Worm (Caenorhabditis elegans) whole organism, L4 larva: ENCODE results near the gene H08M01.1.

Source experiments
- F26F4.8 ChIP-seq: fragments of 200-800 bp; sonication (Bioruptor generic); conservative IDR thresholded peaks from 2 replicates; pipeline ENCODE4 v1.3.6; 2022; ENCODE audit warnings: missing genetic modification characterization, missing compliant biosample characterization
- F37D6.2 ChIP-seq: sonication (generic microtip); optimal IDR thresholded peaks from 2 replicates; lab custom pipeline; 2016; ENCODE audit warnings: mild to moderate bottlenecking, missing genetic modification characterization, missing compliant biosample characterization
- F49E8.2 ChIP-seq: sonication (generic microtip); optimal IDR thresholded peaks from 2 replicates; lab custom pipeline; 2016; ENCODE audit warnings: missing compliant biosample characterization, mild to moderate bottlenecking, missing genetic modification characterization, borderline replicate concordance
- T20F7.1 ChIP-seq: fragments of 200-800 bp; sonication (Bioruptor generic); optimal IDR thresholded peaks from 2 replicates; lab custom pipeline; 2018; ENCODE audit warnings: mild to moderate bottlenecking, missing genetic modification characterization, missing compliant biosample characterization
- Y105C5A.15 ChIP-seq: fragments of 200-800 bp; sonication (Bioruptor generic); IDR thresholded peaks from 2 replicates; pipeline ENCODE4 v1.3.6; 2022; ENCODE audit warnings: missing genetic modification characterization, missing compliant biosample characterization
- Y75B8A.6 ChIP-seq: fragments of 200-800 bp; sonication (Bioruptor generic); IDR thresholded peaks from 2 replicates; pipeline ENCODE4 v1.3.6; 2022; ENCODE audit warnings: missing genetic modification reagents, missing genetic modification characterization, missing compliant biosample characterization
- aha-1 ChIP-seq: fragments of 150-350 bp; peaks from one replicate; lab custom pipeline; 2014; ENCODE audit warnings: missing biosample characterization, missing genetic modification characterization
- aly-2 ChIP-seq: sonication (generic microtip); optimal IDR thresholded peaks from 2 replicates; lab custom pipeline; 2018; ENCODE audit warnings: missing biosample characterization, missing genetic modification characterization
- ama-1 ChIP-seq: fragments of 150-350 bp; optimal IDR thresholded peaks from 2 replicates; lab custom pipeline; 2014; ENCODE audit warnings: inconsistent platforms, mixed read lengths
- arid-1 ChIP-seq: fragments of 200-800 bp; sonication (Bioruptor generic); conservative IDR thresholded peaks from 2 replicates; pipeline ENCODE4 v1.3.6; 2022; ENCODE audit warnings: missing genetic modification reagents, missing genetic modification characterization, missing compliant biosample characterization
- ceh-20 ChIP-seq: fragments of 200-800 bp; sonication (Bioruptor generic); IDR thresholded peaks from 2 replicates; pipeline ENCODE4 v1.3.6; 2022; ENCODE audit warnings: missing genetic modification reagents, missing genetic modification characterization, missing compliant biosample characterization
- ceh-28 ChIP-seq: fragments of 150-350 bp; optimal IDR thresholded peaks from 2 replicates; lab custom pipeline; 2014; ENCODE audit warnings: missing biosample characterization, missing genetic modification reagents, missing genetic modification characterization
- ceh-32 ChIP-seq: sonication (generic microtip); optimal IDR thresholded peaks from 2 replicates; lab custom pipeline; 2016; ENCODE audit warnings: mild to moderate bottlenecking, missing genetic modification characterization, missing compliant biosample characterization; ENCODE audit not compliant: poor library complexity
- ceh-44 ChIP-seq: fragments of 200-800 bp; sonication (Bioruptor generic); IDR thresholded peaks from 2 replicates; pipeline ENCODE4 v1.3.6; 2022; ENCODE audit warnings: missing genetic modification reagents, missing genetic modification characterization, missing compliant biosample characterization
- ceh-62 ChIP-seq: sonication (generic microtip); optimal IDR thresholded peaks from 2 replicates; lab custom pipeline; 2017; ENCODE audit warnings: missing biosample characterization, missing genetic modification characterization
- ctbp-1 ChIP-seq: fragments of 200-800 bp; sonication (Bioruptor generic); IDR thresholded peaks from 2 replicates; pipeline ENCODE4 v1.3.6; 2022; ENCODE audit warnings: missing genetic modification reagents, missing genetic modification characterization, missing compliant biosample characterization
- daf-16 ChIP-seq, 3 experiments: sonication (generic microtip); optimal IDR thresholded peaks; 2 replicates each; lab custom pipeline; 2016 to 2017; ENCODE audit warnings: missing genetic modification characterization in 3 of 3, missing genetic modification reagents in 3 of 3, mild to moderate bottlenecking in 2 of 3, missing compliant biosample characterization in 2 of 3, missing biosample characterization in 1 of 3, moderate library complexity in 1 of 3
- daf-19 ChIP-seq: fragments of 200-800 bp; sonication (Bioruptor generic); conservative IDR thresholded peaks from 2 replicates; pipeline ENCODE4 v1.3.6; 2022; ENCODE audit warnings: missing genetic modification characterization, missing compliant biosample characterization
- dmd-8 ChIP-seq: fragments of 200-800 bp; sonication (Bioruptor generic); IDR thresholded peaks from 2 replicates; pipeline ENCODE4 v1.3.6; 2022; ENCODE audit warnings: missing genetic modification characterization, missing compliant biosample characterization
- egl-43 ChIP-seq: fragments of 200-800 bp; sonication (Bioruptor generic); IDR thresholded peaks from 2 replicates; pipeline ENCODE4 v1.3.6; 2022; ENCODE audit warnings: missing genetic modification reagents, missing genetic modification characterization, missing compliant biosample characterization
- fkh-10 ChIP-seq: fragments of 150-350 bp; optimal IDR thresholded peaks from 2 replicates; lab custom pipeline; 2014; ENCODE audit warnings: missing biosample characterization, missing genetic modification reagents, missing genetic modification characterization
- fos-1 ChIP-seq: fragments of 150-350 bp; optimal IDR thresholded peaks from 2 replicates; lab custom pipeline; 2014; ENCODE audit warnings: missing biosample characterization, missing genetic modification characterization
- hlh-30 ChIP-seq: sonication (generic microtip); optimal IDR thresholded peaks from 2 replicates; lab custom pipeline; 2017; ENCODE audit warnings: antibody characterized with exemption, mild to moderate bottlenecking, missing genetic modification characterization, missing compliant biosample characterization; ENCODE audit not compliant: insufficient read depth
- hmg-1.1 ChIP-seq: fragments of 200-800 bp; sonication (Bioruptor generic); IDR thresholded peaks from 2 replicates; pipeline ENCODE4 v1.3.6; 2022; ENCODE audit warnings: missing genetic modification reagents, missing genetic modification characterization, missing compliant biosample characterization
- lim-7 ChIP-seq: fragments of 200-800 bp; sonication (Bioruptor generic); IDR thresholded peaks from 2 replicates; pipeline ENCODE4 v1.3.6; 2022; ENCODE audit warnings: missing genetic modification characterization, missing compliant biosample characterization
- lin-1 ChIP-seq: fragments of 200-800 bp; sonication (Bioruptor generic); IDR thresholded peaks from 2 replicates; pipeline ENCODE4 v1.3.6; 2022; ENCODE audit warnings: missing genetic modification reagents, missing genetic modification characterization, missing compliant biosample characterization
- lin-13 ChIP-seq: fragments of 150-350 bp; optimal IDR thresholded peaks from 2 replicates; lab custom pipeline; 2014; ENCODE audit warnings: missing biosample characterization, missing genetic modification reagents, missing genetic modification characterization
- lin-38 ChIP-seq: fragments of 200-800 bp; sonication (Bioruptor generic); IDR thresholded peaks from 2 replicates; pipeline ENCODE4 v1.3.6; 2022; ENCODE audit warnings: missing genetic modification reagents, missing genetic modification characterization, missing compliant biosample characterization
- madf-9 ChIP-seq: fragments of 200-800 bp; sonication (Bioruptor generic); conservative IDR thresholded peaks from 2 replicates; pipeline ENCODE4 v1.3.6; 2022; ENCODE audit warnings: missing genetic modification reagents, missing genetic modification characterization, missing compliant biosample characterization
- mdl-1 ChIP-seq, 2 experiments: fragments of 150-350 bp in 1 of 2; sonication (generic microtip) in 1 of 2; optimal IDR thresholded peaks; 2 replicates each; lab custom pipeline; 2014 to 2017; ENCODE audit warnings: missing biosample characterization in 2 of 2, missing genetic modification characterization in 2 of 2
- mep-1 ChIP-seq: fragments of 150-350 bp; sonication (generic microtip); optimal IDR thresholded peaks from 3 replicates; lab custom pipeline; 2014; ENCODE audit warnings: missing biosample characterization, missing genetic modification characterization
- mxl-3 ChIP-seq: fragments of 200-800 bp; sonication (Bioruptor generic); optimal IDR thresholded peaks from 2 replicates; lab custom pipeline; 2018; ENCODE audit warnings: mild to moderate bottlenecking, missing genetic modification characterization, missing compliant biosample characterization
- nhr-102 ChIP-seq: sonication (generic microtip); optimal IDR thresholded peaks from 2 replicates; lab custom pipeline; 2016; ENCODE audit warnings: mild to moderate bottlenecking, missing genetic modification characterization, moderate library complexity, missing compliant biosample characterization
- nhr-11 ChIP-seq: fragments of 150-350 bp; optimal IDR thresholded peaks from 2 replicates; lab custom pipeline; 2014; ENCODE audit warnings: missing biosample characterization, missing genetic modification characterization
- nhr-6 ChIP-seq: fragments of 150-350 bp; optimal IDR thresholded peaks from 2 replicates; lab custom pipeline; 2014; ENCODE audit warnings: missing biosample characterization, missing genetic modification characterization
- rbr-2 ChIP-seq: sonication (generic microtip); optimal IDR thresholded peaks from 2 replicates; lab custom pipeline; 2016; ENCODE audit warnings: missing genotype, missing genetic modification characterization, missing compliant biosample characterization
- saeg-2 ChIP-seq: fragments of 200-800 bp; sonication (Bioruptor generic); IDR thresholded peaks from 2 replicates; pipeline ENCODE4 v1.3.6; 2022; ENCODE audit warnings: missing genetic modification reagents, missing genetic modification characterization, missing compliant biosample characterization
- sdz-12 ChIP-seq: fragments of 200-800 bp; sonication (Bioruptor generic); optimal IDR thresholded peaks from 2 replicates; lab custom pipeline; 2018; ENCODE audit warnings: mild to moderate bottlenecking, missing genetic modification characterization, missing compliant biosample characterization
- set-16 ChIP-seq: fragments of 200-800 bp; sonication (Bioruptor generic); IDR thresholded peaks from 2 replicates; pipeline ENCODE4 v1.3.6; 2022; ENCODE audit warnings: missing genetic modification reagents, missing genetic modification characterization, missing compliant biosample characterization
- spr-1 ChIP-seq: sonication (generic microtip); optimal IDR thresholded peaks from 2 replicates; lab custom pipeline; 2016; ENCODE audit warnings: mild to moderate bottlenecking, missing genetic modification characterization, missing compliant biosample characterization
- spr-3 ChIP-seq: fragments of 200-800 bp; sonication (Bioruptor generic); optimal IDR thresholded peaks from 2 replicates; lab custom pipeline; 2018; ENCODE audit warnings: mild to moderate bottlenecking, missing genetic modification characterization, missing compliant biosample characterization
- tra-1 ChIP-seq: fragments of 200-800 bp; sonication (Bioruptor generic); IDR thresholded peaks from 2 replicates; pipeline ENCODE4 v1.3.6; 2022; ENCODE audit warnings: missing genetic modification reagents, missing genetic modification characterization, missing compliant biosample characterization
- unc-130 ChIP-seq: sonication (generic microtip); optimal IDR thresholded peaks from 2 replicates; lab custom pipeline; 2016; ENCODE audit warnings: missing genetic modification reagents, missing genetic modification characterization, missing compliant biosample characterization
- unc-62 ChIP-seq, 3 experiments: fragments of 150-350 bp in 1 of 3; sonication (generic microtip); optimal IDR thresholded peaks in 2 of 3; peaks in 1 of 3; 1 replicate in 1 of 3; 2 replicates in 2 of 3; lab custom pipeline; 2014 to 2017; ENCODE audit warnings: missing biosample characterization in 3 of 3, missing genetic modification characterization in 3 of 3, missing genetic modification reagents in 3 of 3, missing genotype in 1 of 3
- ztf-11 ChIP-seq: fragments of 150-350 bp; optimal IDR thresholded peaks from 2 replicates; lab custom pipeline; 2014; ENCODE audit warnings: missing biosample characterization, missing genetic modification characterization

Gene H08M01.1

ce11 chrIV:13880370-13880769, 44.2 kb upstream of the H08M01.1 start (continued):
- TF ChIP-seq unc-62 (GFP tag; optimal IDR thresholded peaks at IDR 0.05 in 1 of 2; lab: Kevin White, UChicago), result no peak
- no peak for TF ChIP-seq unc-62 (tag; optimal IDR thresholded peaks at IDR 0.05; lab: Kevin White, UChicago)

- TF ChIP-seq ceh-44 (GFP tag; lab: Robert Waterston, UW) (no peak), saeg-2 (GFP tag; lab: Robert Waterston, UW) (no peak), set-16 (GFP tag; lab: Robert Waterston, UW) (peak; percentile 41; the same call in 1 of the 2 replicates)
Measured at ce11 chrIV:13879851-13880250, 43.7 kb upstream of the H08M01.1 start, which contains the start of gene B0513.4. TSS of gene B0513.4 (plus strand) at chrIV:13880151.

DNA sequence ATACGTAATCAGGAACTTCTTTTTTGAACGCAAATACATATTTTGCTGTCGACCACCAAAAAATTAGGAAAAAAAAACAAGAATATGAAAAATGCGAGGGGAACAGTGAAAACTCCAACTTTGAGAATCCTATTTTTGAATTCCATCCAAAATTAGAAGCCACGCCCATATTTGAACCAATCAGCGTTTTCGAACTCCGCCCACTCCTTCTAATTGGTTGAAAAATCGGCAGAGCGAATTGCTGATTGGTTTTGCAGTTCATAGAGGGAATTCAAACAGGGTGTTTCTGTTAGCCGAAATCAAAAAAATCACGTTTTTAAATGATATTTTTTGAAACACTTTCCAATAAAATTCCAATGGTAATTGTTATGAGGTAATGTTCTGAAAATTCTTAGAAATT, 42.5 kb upstream of the H08M01.1 start:
- no peak for TF ChIP-seq daf-16 (GFP tag; optimal IDR thresholded peaks at IDR 0.05; lab: Kevin White, UChicago)
- TF ChIP-seq daf-16 (tag; optimal IDR thresholded peaks at IDR 0.05; lab: Kevin White, UChicago), result no peak
- TF ChIP-seq madf-9 (GFP tag; lab: Robert Waterston, UW), result no peak
- TF ChIP-seq arid-1 (GFP tag; lab: Robert Waterston, UW), result no peak
- TF ChIP-seq tra-1 (GFP tag; lab: Robert Waterston, UW), result no peak
- TF ChIP-seq dmd-8 (GFP tag; lab: Robert Waterston, UW), result no peak
- TF ChIP-seq fos-1 (tag; lab: Kevin White, UChicago), result no peak
- no peak for TF ChIP-seq unc-130
- no peak for TF ChIP-seq ceh-32 (tag; lab: Kevin White, UChicago)
- TF ChIP-seq F49E8.2 (tag; lab: Kevin White, UChicago), result no peak
- no peak for TF ChIP-seq fkh-10

- no peak for TF ChIP-seq hmg-1.1
- no peak for TF ChIP-seq egl-43 (GFP tag; lab: Robert Waterston, UW)
- no peak for TF ChIP-seq spr-3 (GFP tag; lab: Kevin White, UChicago)
- no peak for TF ChIP-seq T20F7.1
- TF ChIP-seq mep-1 (tag; lab: Kevin White, UChicago), result no peak
- TF ChIP-seq ceh-20, result no peak
- no peak for TF ChIP-seq ceh-32 (tag; lab: Kevin White, UChicago)
- no peak for TF ChIP-seq nhr-6 (tag; lab: Kevin White, UChicago)
- no peak for TF ChIP-seq daf-19 (GFP tag; lab: Robert Waterston, UW)
- no peak for TF ChIP-seq ceh-28 (tag; lab: Kevin White, UChicago)
- TF ChIP-seq ctbp-1 (GFP tag; lab: Robert Waterston, UW), result no peak
- no peak for TF ChIP-seq Y105C5A.15
- TF ChIP-seq sdz-12 (GFP tag; lab: Kevin White, UChicago), result no peak
- no peak for TF ChIP-seq aly-2
- TF ChIP-seq ztf-11 (tag; lab: Kevin White, UChicago), result no peak
- TF ChIP-seq, all 104 proteins: peak for 0
Measured at ce11 chrIV:13878123-13878522, 41.9 kb upstream of the H08M01.1 start.

DNA sequence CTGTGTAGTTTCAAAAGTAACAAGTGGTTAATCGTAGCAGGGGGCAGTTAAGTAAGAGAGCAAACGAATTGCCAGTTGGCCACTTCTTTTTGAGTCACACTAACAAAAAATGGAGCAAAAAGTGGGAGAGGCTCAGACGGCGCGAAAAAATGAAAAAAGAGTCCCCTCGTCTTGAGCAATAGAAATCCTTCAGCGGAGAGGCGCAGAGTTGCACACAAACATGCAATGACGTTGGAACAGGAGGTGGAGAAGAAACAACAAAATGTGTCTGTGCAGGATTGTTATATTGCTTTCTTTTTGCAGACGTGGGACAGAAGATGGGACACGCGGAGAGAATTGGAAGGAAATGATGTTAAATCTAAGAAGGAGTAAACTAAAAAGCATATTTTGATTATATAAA, 41.5 kb upstream of the H08M01.1 start:
- TF ChIP-seq fkh-10 (peak; percentile 8), ama-1 (lab: Kevin White, UChicago) (no peak), hlh-30 (tag; lab: Kevin White, UChicago) (peak; percentile 44), ceh-62 (tag; lab: Kevin White, UChicago) (no peak), aha-1 (tag; lab: Kevin White, UChicago) (peak; percentile 96), nhr-11 (peak; percentile 50), F26F4.8 (GFP tag; lab: Robert Waterston, UW) (no peak), ctbp-1 (GFP tag; lab: Robert Waterston, UW) (0 out of 2 replicates have a peak, but pooled peaks have one; percentile 20), lin-1 (no peak), rbr-2 (tag; lab: Kevin White, UChicago) (peak; percentile 29), F37D6.2 (tag; lab: Kevin White, UChicago) (no peak), mxl-3 (GFP tag; lab: Kevin White, UChicago) (peak; percentile 3), nhr-102 (tag; lab: Kevin White, UChicago) (no peak), lim-7 (no peak), spr-1 (tag; lab: Kevin White, UChicago) (no peak), lin-13 (GFP tag; lab: Kevin White, UChicago) (peak; percentile 1), lin-38 (GFP tag; lab: Robert Waterston, UW) (no peak), Y75B8A.6 (no peak), mdl-1 (tag; optimal IDR thresholded peaks at IDR 0.05; lab: Kevin White, UChicago) (peak in 1 of 2 experiments; percentile 72)
